Worm (Caenorhabditis elegans) whole organism, L4 larva: Measurements from ENCODE around the gene dhs-24.

ENCODE experiments used
- ceh-28 ChIP-seq: fragments of 150-350 bp; optimal IDR thresholded peaks from 2 replicates; lab custom pipeline; 2014; ENCODE audit warnings: missing biosample characterization, missing genetic modification reagents, missing genetic modification characterization
- hlh-30 ChIP-seq: sonication (generic microtip); optimal IDR thresholded peaks from 2 replicates; lab custom pipeline; 2017; ENCODE audit warnings: antibody characterized with exemption, mild to moderate bottlenecking, missing genetic modification characterization, missing compliant biosample characterization; ENCODE audit not compliant: insufficient read depth
- lsy-2 ChIP-seq, 2 experiments: fragments of 150-350 bp in 1 of 2; sonication (generic microtip) in 1 of 2; optimal IDR thresholded peaks; 2 replicates each; lab custom pipeline; 2014 to 2017; ENCODE audit warnings: missing biosample characterization in 2 of 2, missing genetic modification characterization in 2 of 2
- nhr-111 ChIP-seq: fragments of 200-800 bp; sonication (Bioruptor generic); optimal IDR thresholded peaks from 2 replicates; lab custom pipeline; 2018; ENCODE audit warnings: mild to moderate bottlenecking, missing genetic modification characterization, missing compliant biosample characterization
- nhr-237 ChIP-seq: sonication (generic microtip); optimal IDR thresholded peaks from 2 replicates; lab custom pipeline; 2017; ENCODE audit warnings: missing biosample characterization, missing genetic modification characterization
- php-3 ChIP-seq: fragments of 200-800 bp; sonication (Bioruptor generic); IDR thresholded peaks from 2 replicates; pipeline ENCODE4 v1.3.6; 2022; ENCODE audit warnings: missing genetic modification reagents, missing genetic modification characterization, missing compliant biosample characterization
- saeg-2 ChIP-seq: fragments of 200-800 bp; sonication (Bioruptor generic); IDR thresholded peaks from 2 replicates; pipeline ENCODE4 v1.3.6; 2022; ENCODE audit warnings: missing genetic modification reagents, missing genetic modification characterization, missing compliant biosample characterization
- tra-1 ChIP-seq: fragments of 200-800 bp; sonication (Bioruptor generic); IDR thresholded peaks from 2 replicates; pipeline ENCODE4 v1.3.6; 2022; ENCODE audit warnings: missing genetic modification reagents, missing genetic modification characterization, missing compliant biosample characterization

DNA sequence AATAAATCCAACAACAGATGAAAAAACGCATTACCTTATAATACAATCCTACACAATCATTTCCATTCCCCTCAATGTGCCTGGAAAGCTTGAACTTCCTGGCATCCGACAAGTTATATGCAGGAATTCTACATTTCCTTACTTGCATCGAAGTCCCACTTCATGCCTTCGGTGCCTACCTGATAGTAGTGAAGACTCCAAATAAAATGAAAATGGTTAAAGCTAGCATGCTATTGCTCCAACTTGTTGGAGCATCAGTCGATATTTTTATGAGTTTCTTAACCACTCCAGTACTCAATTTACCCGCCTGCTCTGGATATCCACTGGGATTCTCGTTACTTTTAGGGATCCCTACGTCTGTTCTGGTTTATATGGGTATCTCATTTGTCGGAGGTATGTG is 19.2 kb upstream of the dhs-24 start, which contains the start of gene srh-171:
- TF ChIP-seq php-3 (GFP tag; lab: Robert Waterston, UW), result no peak
- no peak for TF ChIP-seq saeg-2 (GFP tag; lab: Robert Waterston, UW)
- TF ChIP-seq hlh-30, result no peak
- no peak for TF ChIP-seq tra-1 (GFP tag; lab: Robert Waterston, UW)
- TF ChIP-seq nhr-237, result no peak
- TF ChIP-seq nhr-111 (GFP tag; lab: Kevin White, UChicago), result no peak
- TF ChIP-seq lsy-2 (tag; optimal IDR thresholded peaks at IDR 0.05; lab: Kevin White, UChicago), result no peak
- TF ChIP-seq ceh-28, result no peak
